Worm (Caenorhabditis elegans) whole organism, L1 larva: ENCODE data around the gene Y62H9A.16.

Experiments used
- C04F5.9 ChIP-seq: sonication (generic microtip); optimal IDR thresholded peaks from 2 replicates; lab custom pipeline; 2016; ENCODE audit warnings: missing genetic modification characterization, missing compliant biosample characterization
- C16A3.4 ChIP-seq: fragments of 150-350 bp; optimal IDR thresholded peaks from 2 replicates; lab custom pipeline; 2014; ENCODE audit warnings: missing biosample characterization, missing genetic modification characterization
- C34B4.2 ChIP-seq: sonication (generic microtip); optimal IDR thresholded peaks from 2 replicates; lab custom pipeline; 2017; ENCODE audit warnings: mild to moderate bottlenecking, missing genetic modification characterization, missing compliant biosample characterization
- F16B12.6 ChIP-seq: fragments of 150-350 bp; optimal IDR thresholded peaks from 2 replicates; lab custom pipeline; 2014; ENCODE audit warnings: missing biosample characterization, missing genetic modification characterization
- Y116A8C.19 ChIP-seq: sonication (generic microtip); optimal IDR thresholded peaks from 2 replicates; lab custom pipeline; 2016; ENCODE audit warnings: missing compliant biosample characterization, missing genetic modification characterization, borderline replicate concordance
- alr-1 ChIP-seq: fragments of 200-800 bp; sonication (Bioruptor generic); optimal IDR thresholded peaks from 2 replicates; lab custom pipeline; 2018; ENCODE audit warnings: borderline replicate concordance, mild to moderate bottlenecking, missing genetic modification characterization, missing compliant biosample characterization
- aly-2 ChIP-seq: fragments of 150-350 bp; optimal IDR thresholded peaks from 2 replicates; lab custom pipeline; 2014; ENCODE audit warnings: missing biosample characterization, missing genetic modification characterization
- blmp-1 ChIP-seq: fragments of 150-350 bp; optimal IDR thresholded peaks from 2 replicates; lab custom pipeline; 2014; ENCODE audit warnings: missing biosample characterization, missing genetic modification characterization
- ceh-82 ChIP-seq, 3 experiments: fragments of 150-350 bp in 1 of 3; sonication (generic microtip) in 2 of 3; optimal IDR thresholded peaks; 2 replicates each; lab custom pipeline; 2014 to 2017; ENCODE audit warnings: missing biosample characterization in 3 of 3, missing genetic modification characterization in 3 of 3
- ceh-90 ChIP-seq: sonication (generic microtip); optimal IDR thresholded peaks from 2 replicates; lab custom pipeline; 2016; ENCODE audit warnings: missing genetic modification characterization, missing compliant biosample characterization
- ces-1 ChIP-seq: fragments of 150-350 bp; optimal IDR thresholded peaks from 2 replicates; lab custom pipeline; 2014; ENCODE audit warnings: missing biosample characterization, missing genetic modification reagents, missing genetic modification characterization
- dsc-1 ChIP-seq: sonication (generic microtip); optimal IDR thresholded peaks from 2 replicates; lab custom pipeline; 2016; ENCODE audit warnings: mild to moderate bottlenecking, missing genetic modification characterization, missing compliant biosample characterization
- egl-13 ChIP-seq: sonication (generic microtip); optimal IDR thresholded peaks from 2 replicates; lab custom pipeline; 2016; ENCODE audit warnings: missing genotype, missing genetic modification reagents, missing genetic modification characterization, missing compliant biosample characterization
- elt-3 ChIP-seq, 6 experiments: fragments of 150-350 bp in 1 of 6; sonication (generic microtip); optimal IDR thresholded peaks; 2 replicates each; lab custom pipeline; 2017 to 2018; ENCODE audit warnings: missing biosample characterization in 6 of 6, missing genetic modification characterization in 6 of 6, inconsistent platforms in 1 of 6
- fkh-4 ChIP-seq: sonication (generic microtip); optimal IDR thresholded peaks from 2 replicates; lab custom pipeline; 2016; ENCODE audit warnings: missing compliant biosample characterization, missing genetic modification characterization, borderline replicate concordance
- hlh-17 ChIP-seq: fragments of 200-800 bp; sonication (Bioruptor generic); optimal IDR thresholded peaks from 2 replicates; lab custom pipeline; 2018; ENCODE audit warnings: missing genetic modification characterization, mild to moderate bottlenecking, missing compliant biosample characterization, moderate library complexity, borderline replicate concordance
- hpl-2 ChIP-seq: fragments of 150-350 bp; optimal IDR thresholded peaks from 2 replicates; lab custom pipeline; 2014; ENCODE audit warnings: missing biosample characterization, missing genetic modification reagents, missing genetic modification characterization
- irx-1 ChIP-seq: sonication (generic microtip); optimal IDR thresholded peaks from 2 replicates; lab custom pipeline; 2016; ENCODE audit warnings: missing genetic modification characterization, missing compliant biosample characterization
- jun-1 ChIP-seq: fragments of 150-350 bp; optimal IDR thresholded peaks from 2 replicates; lab custom pipeline; 2014; ENCODE audit warnings: missing biosample characterization, missing genetic modification reagents, missing genetic modification characterization
- lin-13 ChIP-seq: fragments of 150-350 bp; optimal IDR thresholded peaks from 2 replicates; lab custom pipeline; 2014; ENCODE audit warnings: missing biosample characterization, missing genetic modification reagents, missing genetic modification characterization
- lin-14 ChIP-seq: fragments of 200-800 bp; sonication (Bioruptor generic); optimal IDR thresholded peaks from 2 replicates; lab custom pipeline; 2018; ENCODE audit warnings: mild to moderate bottlenecking, missing genetic modification characterization, moderate library complexity, missing compliant biosample characterization
- lin-15B ChIP-seq: fragments of 150-350 bp; sonication (generic microtip); optimal IDR thresholded peaks from 3 replicates; lab custom pipeline; 2014; ENCODE audit warnings: missing biosample characterization, missing genetic modification characterization
- lin-39 ChIP-seq: fragments of 150-350 bp; optimal IDR thresholded peaks from 2 replicates; lab custom pipeline; 2014; ENCODE audit warnings: missing biosample characterization, missing genetic modification reagents, missing genetic modification characterization
- lir-3 ChIP-seq: sonication (generic microtip); optimal IDR thresholded peaks from 2 replicates; lab custom pipeline; 2016; ENCODE audit warnings: mild to moderate bottlenecking, missing genetic modification characterization, moderate library complexity, missing compliant biosample characterization; ENCODE audit not compliant: poor library complexity
- mab-9 ChIP-seq: fragments of 200-800 bp; sonication (Bioruptor generic); IDR thresholded peaks from 2 replicates; pipeline ENCODE4 v1.3.6; 2022; ENCODE audit warnings: missing genetic modification reagents, missing genetic modification characterization, missing compliant biosample characterization
- mef-2 ChIP-seq: fragments of 150-350 bp; optimal IDR thresholded peaks from 2 replicates; lab custom pipeline; 2014; ENCODE audit warnings: missing biosample characterization, missing genetic modification characterization
- nhr-11 ChIP-seq: fragments of 150-350 bp; optimal IDR thresholded peaks from 2 replicates; lab custom pipeline; 2014; ENCODE audit warnings: missing biosample characterization, missing genetic modification characterization
- nhr-12 ChIP-seq: sonication (generic microtip); optimal IDR thresholded peaks from 2 replicates; lab custom pipeline; 2017; ENCODE audit warnings: missing biosample characterization, missing genetic modification characterization
- nhr-19 ChIP-seq: fragments of 200-800 bp; sonication (Bioruptor generic); conservative IDR thresholded peaks from 2 replicates; pipeline ENCODE4 v1.3.6; 2022; ENCODE audit warnings: missing genetic modification characterization, missing compliant biosample characterization
- nhr-237 ChIP-seq: fragments of 150-350 bp; optimal IDR thresholded peaks from 2 replicates; lab custom pipeline; 2014; ENCODE audit warnings: missing biosample characterization, missing genetic modification characterization
- nhr-47 ChIP-seq: sonication (generic microtip); optimal IDR thresholded peaks from 2 replicates; lab custom pipeline; 2016; ENCODE audit warnings: mild to moderate bottlenecking, missing genetic modification characterization, moderate library complexity, missing compliant biosample characterization
- nhr-71 ChIP-seq: sonication (generic microtip); optimal IDR thresholded peaks from 2 replicates; lab custom pipeline; 2016; ENCODE audit warnings: mild to moderate bottlenecking, missing genetic modification characterization, moderate library complexity, missing compliant biosample characterization
- nhr-76 ChIP-seq: sonication (generic microtip); optimal IDR thresholded peaks from 2 replicates; lab custom pipeline; 2017; ENCODE audit warnings: missing biosample characterization, missing genetic modification characterization
- nhr-84 ChIP-seq: sonication (generic microtip); optimal IDR thresholded peaks from 2 replicates; lab custom pipeline; 2017; ENCODE audit warnings: missing biosample characterization, missing genetic modification characterization
- nhr-90 ChIP-seq: sonication (generic microtip); optimal IDR thresholded peaks from 2 replicates; lab custom pipeline; 2016; ENCODE audit warnings: mild to moderate bottlenecking, missing genetic modification characterization, missing compliant biosample characterization; ENCODE audit not compliant: poor library complexity
- pag-3 ChIP-seq: sonication (generic microtip); optimal IDR thresholded peaks from 2 replicates; lab custom pipeline; 2017; ENCODE audit warnings: missing genetic modification characterization, mild to moderate bottlenecking, missing compliant biosample characterization, antibody characterized with exemption, borderline replicate concordance; ENCODE audit not compliant: insufficient read depth
- pax-3 ChIP-seq: fragments of 200-800 bp; sonication (Bioruptor generic); optimal IDR thresholded peaks from 2 replicates; lab custom pipeline; 2018; ENCODE audit warnings: mild to moderate bottlenecking, missing genetic modification characterization, moderate library complexity, missing compliant biosample characterization
- pqm-1 ChIP-seq: sonication (generic microtip); optimal IDR thresholded peaks from 3 replicates; lab custom pipeline; 2017; ENCODE audit warnings: missing biosample characterization, missing genetic modification characterization
- skn-1 ChIP-seq: fragments of 150-350 bp; optimal IDR thresholded peaks from 2 replicates; lab custom pipeline; 2014; ENCODE audit warnings: missing biosample characterization, missing genetic modification characterization
- snu-23 ChIP-seq: sonication (generic microtip); optimal IDR thresholded peaks from 2 replicates; lab custom pipeline; 2016; ENCODE audit warnings: missing genetic modification characterization, missing compliant biosample characterization
- sup-37 ChIP-seq: fragments of 200-800 bp; sonication (Bioruptor generic); optimal IDR thresholded peaks from 2 replicates; lab custom pipeline; 2018; ENCODE audit warnings: mild to moderate bottlenecking, missing genetic modification characterization, missing compliant biosample characterization
- tlp-1 ChIP-seq: fragments of 150-350 bp; optimal IDR thresholded peaks from 2 replicates; lab custom pipeline; 2014; ENCODE audit warnings: missing biosample characterization, missing genetic modification characterization
- unc-62 ChIP-seq: fragments of 150-350 bp; optimal IDR thresholded peaks from 2 replicates; lab custom pipeline; 2014; ENCODE audit warnings: missing biosample characterization, missing genetic modification reagents, missing genetic modification characterization
- unc-86 ChIP-seq: sonication (generic microtip); optimal IDR thresholded peaks from 2 replicates; lab custom pipeline; 2016; ENCODE audit warnings: missing genetic modification characterization, missing compliant biosample characterization
- unc-98 ChIP-seq: fragments of 200-800 bp; sonication (Bioruptor generic); IDR thresholded peaks from 2 replicates; pipeline ENCODE4 v1.3.6; 2022; ENCODE audit warnings: missing genetic modification characterization, missing compliant biosample characterization
- vab-15 ChIP-seq: sonication (generic microtip); optimal IDR thresholded peaks from 2 replicates; lab custom pipeline; 2017; ENCODE audit warnings: missing genotype, mild to moderate bottlenecking, missing genetic modification characterization, missing compliant biosample characterization
- xbp-1 ChIP-seq: sonication (generic microtip); optimal IDR thresholded peaks from 2 replicates; lab custom pipeline; 2016; ENCODE audit warnings: missing genetic modification characterization, missing compliant biosample characterization
- zag-1 ChIP-seq: fragments of 150-350 bp; optimal IDR thresholded peaks from 2 replicates; lab custom pipeline; 2014; ENCODE audit warnings: missing biosample characterization, missing genetic modification characterization
- zip-4 ChIP-seq: fragments of 200-800 bp; sonication (Bioruptor generic); optimal IDR thresholded peaks from 2 replicates; lab custom pipeline; 2018; ENCODE audit warnings: mild to moderate bottlenecking, missing genetic modification characterization, moderate library complexity, missing compliant biosample characterization
- ztf-11 ChIP-seq, 2 experiments: sonication (generic microtip); optimal IDR thresholded peaks; 2 replicates each; lab custom pipeline; 2016 to 2017; ENCODE audit warnings: missing genetic modification characterization in 2 of 2, missing biosample characterization in 1 of 2, missing compliant biosample characterization in 1 of 2
- ztf-4 ChIP-seq: fragments of 150-350 bp; optimal IDR thresholded peaks from 2 replicates; lab custom pipeline; 2014; ENCODE audit warnings: missing biosample characterization, missing genetic modification characterization

The Y62H9A.16 gene

ce11 chrX:11937343-11937935 is 19.3 kb downstream of the Y62H9A.16 start:
- TF ChIP-seq nhr-71 (tag; lab: Kevin White, UChicago): peak; percentile 98
- peak; percentile 79 for TF ChIP-seq zag-1
- TF ChIP-seq lin-13 (GFP tag; lab: Kevin White, UChicago): peak; percentile 97
- TF ChIP-seq ces-1 (GFP tag; lab: Kevin White, UChicago): peak; percentile 73
- TF ChIP-seq nhr-47: peak; percentile 99
- TF ChIP-seq ceh-90 (tag; lab: Kevin White, UChicago): peak; percentile 54
- peak; percentile 6 for TF ChIP-seq lin-15B (tag; lab: Kevin White, UChicago)
- peak; percentile 100 for TF ChIP-seq hpl-2 (GFP tag; lab: Kevin White, UChicago)
- TF ChIP-seq nhr-84 (tag; lab: Kevin White, UChicago): peak; percentile 73
- peak; percentile 87 for TF ChIP-seq sup-37
- TF ChIP-seq nhr-76 (tag; lab: Kevin White, UChicago): peak; percentile 92
- no peak for TF ChIP-seq alr-1
- no peak for TF ChIP-seq C34B4.2
- TF ChIP-seq ztf-11 (tag; optimal IDR thresholded peaks at IDR 0.05; lab: Kevin White, UChicago): peak; percentile 90 to 93
- TF ChIP-seq zip-4: peak; percentile 95
- TF ChIP-seq irx-1: peak; percentile 98
- TF ChIP-seq ceh-82 (tag; optimal IDR thresholded peaks at IDR 0.05; lab: Kevin White, UChicago): peak; percentile 99
- no peak for TF ChIP-seq pag-3 (tag; lab: Kevin White, UChicago)
- peak; percentile 99 for TF ChIP-seq nhr-90 (tag; lab: Kevin White, UChicago)
- peak; percentile 94 for TF ChIP-seq aly-2 (tag; lab: Kevin White, UChicago)
- peak; percentile 92 for TF ChIP-seq pax-3 (tag; lab: Kevin White, UChicago)
- no peak for TF ChIP-seq hlh-17 (GFP tag; lab: Kevin White, UChicago)
- peak; percentile 99 for TF ChIP-seq nhr-11 (tag; lab: Kevin White, UChicago)
- TF ChIP-seq Y116A8C.19 (tag; lab: Kevin White, UChicago): no peak
- no peak for TF ChIP-seq tlp-1 (tag; lab: Kevin White, UChicago)
- TF ChIP-seq nhr-19: peak; percentile 98
- TF ChIP-seq pqm-1 (tag; lab: Kevin White, UChicago): peak; percentile 80
- peak; percentile 93 for TF ChIP-seq lir-3 (tag; lab: Kevin White, UChicago)
- TF ChIP-seq snu-23 (GFP tag; lab: Kevin White, UChicago): peak; percentile 100
- TF ChIP-seq skn-1 (tag; lab: Kevin White, UChicago): peak; percentile 99
- TF ChIP-seq nhr-12: peak; percentile 81
- TF ChIP-seq xbp-1 (tag; lab: Kevin White, UChicago): peak; percentile 96
- TF ChIP-seq unc-62 (GFP tag; lab: Kevin White, UChicago): no peak
- TF ChIP-seq mef-2: peak; percentile 78
- TF ChIP-seq ztf-4 (tag; lab: Kevin White, UChicago): peak; percentile 99
- peak; percentile 100 for TF ChIP-seq dsc-1 (tag; lab: Kevin White, UChicago)
- peak; percentile 96 for TF ChIP-seq egl-13 (tag; lab: Kevin White, UChicago)
- TF ChIP-seq unc-86 (tag; lab: Kevin White, UChicago): peak; percentile 95
- TF ChIP-seq vab-15 (tag; lab: Kevin White, UChicago): peak; percentile 70
- peak; percentile 55 for TF ChIP-seq blmp-1 (tag; lab: Kevin White, UChicago)
- TF ChIP-seq lin-39 (tag; lab: Kevin White, UChicago): peak; percentile 98
- peak; percentile 100 for TF ChIP-seq jun-1 (tag; lab: Kevin White, UChicago)
- TF ChIP-seq C16A3.4 (tag; lab: Kevin White, UChicago): peak; percentile 99
- peak; percentile 96 for TF ChIP-seq lin-14 (GFP tag; lab: Kevin White, UChicago)
- TF ChIP-seq elt-3 (tag; optimal IDR thresholded peaks at IDR 0.05; lab: Kevin White, UChicago): peak in 5 of 6 experiments; percentile 92 to 99 (median 97)
- TF ChIP-seq unc-98 (GFP tag; lab: Robert Waterston, UW): peak; percentile 76
- TF ChIP-seq mab-9: peak; percentile 92
- TF ChIP-seq C04F5.9 (tag; lab: Kevin White, UChicago): peak; percentile 91
- peak; percentile 92 for TF ChIP-seq fkh-4 (tag; lab: Kevin White, UChicago)
- TF ChIP-seq nhr-237: peak; percentile 97
- TF ChIP-seq F16B12.6 (tag; lab: Kevin White, UChicago): peak; percentile 66
